Fruit fly (Drosophila melanogaster) whole organism, embryonic: Measurements from ENCODE around the gene Spn38F.

Source experiments
- Awh ChIP-seq: fragments of 200-800 bp; sonication (Bioruptor generic); IDR thresholded peaks from 2 replicates; pipeline ENCODE4, ENCODE4 v1.3.6; 2022; ENCODE audit warnings: missing biosample characterization, missing genetic modification characterization
- Blimp-1 ChIP-seq: fragments of 200-800 bp; sonication (Bioruptor generic); optimal IDR thresholded peaks from 3 replicates; lab custom pipeline; 2018; ENCODE audit warnings: missing biosample characterization, missing genetic modification characterization, mild to moderate bottlenecking, moderate library complexity, missing genetic modification reagents
- CG10209 ChIP-seq: fragments of 200-800 bp; sonication (Bioruptor generic); optimal IDR thresholded peaks from 3 replicates; lab custom pipeline; 2017; ENCODE audit warnings: missing biosample characterization, mild to moderate bottlenecking, missing genetic modification characterization, missing genetic modification reagents
- CG10267 ChIP-seq: fragments of 200-800 bp; sonication (Bioruptor generic); optimal IDR thresholded peaks from 2 replicates; lab custom pipeline; 2018; ENCODE audit warnings: missing biosample characterization, mild to moderate bottlenecking, missing genetic modification characterization, moderate library complexity
- CG10431 ChIP-seq: fragments of 200-800 bp; sonication (Bioruptor generic); optimal IDR thresholded peaks from 3 replicates; lab custom pipeline; 2018; ENCODE audit warnings: missing biosample characterization, mild to moderate bottlenecking, missing genetic modification characterization
- CG12236 ChIP-seq: fragments of 200-800 bp; sonication (Bioruptor generic); optimal IDR thresholded peaks from 2 replicates; lab custom pipeline; 2016; ENCODE audit warnings: missing biosample characterization, missing genetic modification characterization
- CG12391 ChIP-seq: fragments of 200-800 bp; sonication (Bioruptor generic); optimal IDR thresholded peaks from 3 replicates; lab custom pipeline; 2018; ENCODE audit warnings: missing biosample characterization, mild to moderate bottlenecking, missing genetic modification characterization, moderate library complexity
- CG13424 ChIP-seq: fragments of 200-800 bp; sonication (Bioruptor generic); optimal IDR thresholded peaks from 2 replicates; lab custom pipeline; 2019; ENCODE audit warnings: missing biosample characterization, mild to moderate bottlenecking, missing genetic modification characterization, moderate library complexity
- CG13775 ChIP-seq: fragments of 200-800 bp; sonication (Bioruptor generic); optimal IDR thresholded peaks from 3 replicates; lab custom pipeline; 2017; ENCODE audit warnings: missing biosample characterization, mild to moderate bottlenecking, missing genetic modification characterization
- CG15073 ChIP-seq: fragments of 200-800 bp; sonication (Bioruptor generic); optimal IDR thresholded peaks from 2 replicates; lab custom pipeline; 2016; ENCODE audit warnings: missing biosample characterization, missing genetic modification characterization
- CG1603 ChIP-seq: fragments of 200-800 bp; sonication (Bioruptor generic); optimal IDR thresholded peaks from 2 replicates; lab custom pipeline; 2019; ENCODE audit warnings: missing biosample characterization, mild to moderate bottlenecking, missing genetic modification characterization, moderate library complexity
- CG17829 ChIP-seq: fragments of 200-800 bp; optimal IDR thresholded peaks from 2 replicates; lab custom pipeline; 2019; ENCODE audit warnings: missing biosample characterization, mild to moderate bottlenecking, missing genetic modification characterization, moderate library complexity
- CG18599 ChIP-seq: fragments of 200-800 bp; sonication (Bioruptor generic); optimal IDR thresholded peaks from 3 replicates; lab custom pipeline; 2017; ENCODE audit warnings: missing biosample characterization, missing genetic modification characterization, mild to moderate bottlenecking, moderate library complexity, missing genetic modification reagents
- CG2120 ChIP-seq: fragments of 200-800 bp; sonication (Bioruptor generic); optimal IDR thresholded peaks from 3 replicates; lab custom pipeline; 2016; ENCODE audit warnings: missing biosample characterization, missing genetic modification characterization
- CG30403 ChIP-seq: fragments of 200-800 bp; sonication (Bioruptor generic); optimal IDR thresholded peaks from 3 replicates; lab custom pipeline; 2016; ENCODE audit warnings: missing biosample characterization, missing genetic modification characterization
- CG3281 ChIP-seq: fragments of 200-800 bp; sonication (Bioruptor generic); optimal IDR thresholded peaks from 3 replicates; lab custom pipeline; 2017; ENCODE audit warnings: missing biosample characterization, mild to moderate bottlenecking, missing genetic modification characterization
- CG3995 ChIP-seq: fragments of 200-800 bp; sonication (Bioruptor generic); optimal IDR thresholded peaks from 3 replicates; lab custom pipeline; 2016; ENCODE audit warnings: missing biosample characterization, missing genetic modification characterization
- CG4424 ChIP-seq: fragments of 200-800 bp; sonication (Bioruptor generic); optimal IDR thresholded peaks from 3 replicates; lab custom pipeline; 2016; ENCODE audit warnings: missing biosample characterization, missing genetic modification characterization
- CG4820 ChIP-seq: fragments of 200-800 bp; sonication (Bioruptor generic); optimal IDR thresholded peaks from 3 replicates; lab custom pipeline; 2016; ENCODE audit warnings: missing biosample characterization, missing genetic modification characterization
- CG8089 ChIP-seq: fragments of 200-800 bp; sonication (Bioruptor generic); optimal IDR thresholded peaks from 3 replicates; lab custom pipeline; 2016; ENCODE audit warnings: missing biosample characterization, missing genetic modification characterization
- CG8290 ChIP-seq, 3 experiments: fragments of 200-800 bp; sonication (Bioruptor generic); optimal IDR thresholded peaks; 2 replicates each; lab custom pipeline; 2016 to 2019; ENCODE audit warnings: missing biosample characterization in 3 of 3, missing genetic modification characterization in 3 of 3, mild to moderate bottlenecking in 2 of 3, moderate library complexity in 1 of 3
- CrebB ChIP-seq: fragments of 200-800 bp; sonication (Bioruptor generic); optimal IDR thresholded peaks from 3 replicates; lab custom pipeline; 2018; ENCODE audit warnings: missing biosample characterization, mild to moderate bottlenecking, missing genetic modification characterization
- Dbx ChIP-seq: fragments of 200-800 bp; sonication (Bioruptor generic); IDR thresholded peaks from 3 replicates; pipeline ENCODE4 v1.3.6; 2022; ENCODE audit warnings: missing biosample characterization, missing genetic modification characterization
- Gsc ChIP-seq: fragments of 200-800 bp; sonication (Bioruptor generic); IDR thresholded peaks from 2 replicates; pipeline ENCODE4 v1.3.6; 2022; ENCODE audit warnings: missing biosample characterization, missing genetic modification characterization
- HLH54F ChIP-seq: fragments of 200-800 bp; sonication (Bioruptor generic); optimal IDR thresholded peaks from 3 replicates; lab custom pipeline; 2016; ENCODE audit warnings: missing biosample characterization, missing genetic modification characterization
- Hmx ChIP-seq: fragments of 200-800 bp; sonication (Bioruptor generic); optimal IDR thresholded peaks from 2 replicates; lab custom pipeline; 2016; ENCODE audit warnings: missing biosample characterization, missing genetic modification characterization
- Hr3 ChIP-seq: fragments of 200-800 bp; sonication (Bioruptor generic); optimal IDR thresholded peaks from 3 replicates; lab custom pipeline; 2016; ENCODE audit warnings: missing biosample characterization, missing genetic modification characterization
- MBD-R2 ChIP-seq: fragments of 200-800 bp; sonication (Bioruptor generic); IDR thresholded peaks from 2 replicates; pipeline ENCODE4 v1.3.6; 2022; ENCODE audit warnings: missing biosample characterization, missing genetic modification characterization
- MTF-1 ChIP-seq: fragments of 200-800 bp; sonication (Bioruptor generic); optimal IDR thresholded peaks from 2 replicates; lab custom pipeline; 2018; ENCODE audit warnings: missing biosample characterization, mild to moderate bottlenecking, missing genetic modification characterization, borderline replicate concordance
- Meics ChIP-seq: fragments of 200-800 bp; sonication (Bioruptor generic); optimal IDR thresholded peaks from 2 replicates; lab custom pipeline; 2017; ENCODE audit warnings: missing biosample characterization, mild to moderate bottlenecking, missing genetic modification characterization
- NC2α ChIP-seq: fragments of 200-800 bp; sonication (Bioruptor generic); optimal IDR thresholded peaks from 2 replicates; lab custom pipeline; 2016; ENCODE audit warnings: missing biosample characterization, missing genetic modification characterization
- Ptx1 ChIP-seq: fragments of 200-800 bp; sonication (Bioruptor generic); IDR thresholded peaks from 2 replicates; pipeline ENCODE4 v1.3.6; 2022; ENCODE audit warnings: missing biosample characterization, missing genetic modification characterization
- cas ChIP-seq: fragments of 200-800 bp; sonication (Bioruptor generic); IDR thresholded peaks from 2 replicates; pipeline ENCODE4 v1.3.6; 2022; ENCODE audit warnings: missing biosample characterization, missing genetic modification characterization
- chif ChIP-seq, 2 experiments: fragments of 200-800 bp; sonication (Bioruptor generic); optimal IDR thresholded peaks; 3 replicates each; lab custom pipeline; 2016; ENCODE audit warnings: missing biosample characterization in 2 of 2, missing genetic modification characterization in 2 of 2
- corto ChIP-seq: fragments of 200-800 bp; sonication (Bioruptor generic); optimal IDR thresholded peaks from 2 replicates; lab custom pipeline; 2016; ENCODE audit warnings: missing biosample characterization, mild to moderate bottlenecking, missing genetic modification characterization, moderate library complexity
- crc ChIP-seq: fragments of 200-800 bp; sonication (Bioruptor generic); optimal IDR thresholded peaks from 2 replicates; lab custom pipeline; 2016; ENCODE audit warnings: missing biosample characterization, missing genetic modification characterization
- dati ChIP-seq: fragments of 200-800 bp; sonication (Bioruptor generic); IDR thresholded peaks from 2 replicates; pipeline ENCODE4 v1.3.6; 2022; ENCODE audit warnings: missing biosample characterization, missing genetic modification characterization
- gce ChIP-seq: fragments of 200-800 bp; sonication (Bioruptor generic); IDR thresholded peaks from 3 replicates; pipeline ENCODE4 v1.3.6; 2022; ENCODE audit warnings: missing biosample characterization, missing genetic modification characterization
- grn ChIP-seq: fragments of 200-800 bp; sonication (Bioruptor generic); optimal IDR thresholded peaks from 3 replicates; lab custom pipeline; 2017; ENCODE audit warnings: missing biosample characterization, missing genetic modification characterization
- gsb-n ChIP-seq: fragments of 200-800 bp; sonication (Bioruptor generic); optimal IDR thresholded peaks from 3 replicates; lab custom pipeline; 2018; ENCODE audit warnings: missing biosample characterization, mild to moderate bottlenecking, missing genetic modification characterization
- h ChIP-seq: fragments of >200 bp; optimal IDR thresholded peaks from 2 replicates; lab custom pipeline; 2017
- insv ChIP-seq, 2 experiments: fragments of 200-800 bp; sonication (Bioruptor generic); optimal IDR thresholded peaks; 3 replicates each; lab custom pipeline; 2016 to 2018; ENCODE audit warnings: missing biosample characterization in 2 of 2, missing genetic modification characterization in 2 of 2
- kni ChIP-seq: fragments of 200-800 bp; sonication (Bioruptor generic); optimal IDR thresholded peaks from 3 replicates; lab custom pipeline; 2017; ENCODE audit warnings: mild to moderate bottlenecking, missing biosample characterization, missing genetic modification reagents, missing genetic modification characterization
- knrl ChIP-seq: fragments of 200-800 bp; sonication (Bioruptor generic); IDR thresholded peaks from 3 replicates; pipeline ENCODE4 v1.3.6; 2022; ENCODE audit warnings: missing biosample characterization, missing genetic modification characterization; ENCODE audit not compliant: partially characterized antibody
- mam ChIP-seq: fragments of 200-800 bp; sonication (Bioruptor generic); optimal IDR thresholded peaks from 3 replicates; lab custom pipeline; 2016; ENCODE audit warnings: missing biosample characterization, missing genetic modification characterization
- nerfin-1 ChIP-seq: fragments of 200-800 bp; sonication (Bioruptor generic); optimal IDR thresholded peaks from 3 replicates; lab custom pipeline; 2019; ENCODE audit warnings: missing biosample characterization, mild to moderate bottlenecking, missing genetic modification characterization, moderate library complexity
- onecut ChIP-seq: fragments of 200-800 bp; sonication (Bioruptor generic); IDR thresholded peaks from 2 replicates; pipeline ENCODE4 v1.3.6; 2022; ENCODE audit warnings: missing biosample characterization, missing genetic modification characterization
- shn ChIP-seq: fragments of 200-800 bp; sonication (Bioruptor generic); optimal IDR thresholded peaks from 3 replicates; lab custom pipeline; 2016; ENCODE audit warnings: missing biosample characterization, missing genetic modification characterization
- toy ChIP-seq: fragments of 200-800 bp; sonication (Bioruptor generic); IDR thresholded peaks from 2 replicates; pipeline ENCODE4 v1.3.6; 2022; ENCODE audit warnings: missing biosample characterization, missing genetic modification characterization
- zfh1 ChIP-seq: fragments of 200-800 bp; sonication (Bioruptor generic); IDR thresholded peaks from 3 replicates; pipeline ENCODE4 v1.3.6; 2022; ENCODE audit warnings: missing biosample characterization, missing genetic modification characterization

Gene Spn38F

dm6 chr2L:20787271-20787791 is 50.5 kb downstream of the Spn38F start, which contains the start of gene Pomp (continued):
- TF ChIP-seq Ptx1 (GFP tag; lab: Robert Waterston, UW) = peak; percentile 85
- peak; percentile 75 for TF ChIP-seq MTF-1 (GFP tag; lab: Kevin White, UChicago)
- peak; percentile 92 for TF ChIP-seq zfh1 (GFP tag; lab: Robert Waterston, UW)
- no peak for TF ChIP-seq NC2α (GFP tag; lab: Kevin White, UChicago)
- peak; percentile 69 for TF ChIP-seq Gsc (GFP tag; lab: Robert Waterston, UW)
- no peak for TF ChIP-seq Hmx (GFP tag; lab: Kevin White, UChicago)
- TF ChIP-seq corto (GFP tag; lab: Kevin White, UChicago) = peak; percentile 80
- peak; percentile 87 for TF ChIP-seq CG1603 (tag; lab: Kevin White, UChicago)
- peak; percentile 86 for TF ChIP-seq CG30403
- TF ChIP-seq crc (GFP tag; lab: Kevin White, UChicago) = peak; percentile 39
- peak; percentile 87 for TF ChIP-seq CG2120 (GFP tag; lab: Kevin White, UChicago)
- no peak for TF ChIP-seq CG12236 (GFP tag; lab: Kevin White, UChicago)
- peak; percentile 76 for TF ChIP-seq mam
- peak; percentile 79 for TF ChIP-seq Awh (GFP tag; lab: Robert Waterston, UW)
- TF ChIP-seq knrl (GFP tag; lab: Robert Waterston, UW) = peak; percentile 64; the same call in 2 of the 3 replicates
- 0 out of 2 replicates have a peak, but pooled peaks have one; percentile 52 for TF ChIP-seq cas
- TF ChIP-seq kni (GFP tag; lab: Kevin White, UChicago) = no peak
- TF ChIP-seq CG3281 (GFP tag; lab: Kevin White, UChicago) = peak; percentile 83
- peak; percentile 90 for TF ChIP-seq Meics (GFP tag; lab: Kevin White, UChicago)
- peak; percentile 69 for TF ChIP-seq CrebB (tag; lab: Kevin White, UChicago)
- TF ChIP-seq CG4820 (GFP tag; lab: Kevin White, UChicago) = peak; percentile 78
- TF ChIP-seq shn (GFP tag; lab: Kevin White, UChicago) = peak; percentile 20
- TF ChIP-seq CG17829 (tag; lab: Kevin White, UChicago) = peak; percentile 92
- peak; percentile 70 for TF ChIP-seq CG13775
- peak; percentile 63 for TF ChIP-seq CG8290 (GFP tag; optimal IDR thresholded peaks at IDR 0.05; lab: Kevin White, UChicago)
- peak in 1 of 2 experiments; percentile 83 for TF ChIP-seq CG8290 (tag; optimal IDR thresholded peaks at IDR 0.05; lab: Kevin White, UChicago)
- TF ChIP-seq CG3995 (GFP tag; lab: Kevin White, UChicago) = peak; percentile 57
- TF ChIP-seq h (lab: Kevin White, UChicago) = no peak
- TF ChIP-seq onecut (GFP tag; lab: Robert Waterston, UW) = peak; percentile 68
- peak; percentile 81 for TF ChIP-seq MBD-R2
- no peak for TF ChIP-seq CG10431 (GFP tag; lab: Kevin White, UChicago)
- peak; percentile 92 for TF ChIP-seq CG18599 (GFP tag; lab: Kevin White, UChicago)
- peak; percentile 58 for TF ChIP-seq nerfin-1 (tag; lab: Kevin White, UChicago)
- TF ChIP-seq Dbx (GFP tag; lab: Robert Waterston, UW) = peak; percentile 81; the same call in 2 of the 3 replicates
- peak; percentile 88 for TF ChIP-seq CG12391 (tag; lab: Kevin White, UChicago)
- TF ChIP-seq CG13424 (tag; lab: Kevin White, UChicago) = peak; percentile 71
- TF ChIP-seq insv (GFP tag; optimal IDR thresholded peaks at IDR 0.05; lab: Kevin White, UChicago) = peak in 1 of 2 experiments; percentile 58
- TF ChIP-seq dati = peak; percentile 78
- peak; percentile 57; the same call in 1 of the 2 replicates for TF ChIP-seq toy (GFP tag; lab: Robert Waterston, UW)
- peak; percentile 80 for TF ChIP-seq gsb-n
- peak; percentile 23 for TF ChIP-seq CG15073
- TF ChIP-seq CG8089 (GFP tag; lab: Kevin White, UChicago) = peak; percentile 0
- peak; percentile 84 for TF ChIP-seq CG4424 (GFP tag; lab: Kevin White, UChicago)
- peak; percentile 86 for TF ChIP-seq CG10267
- TF ChIP-seq gce = peak; percentile 83
- peak; percentile 30 for TF ChIP-seq grn (GFP tag; lab: Kevin White, UChicago)
- peak; percentile 84 for TF ChIP-seq Blimp-1
- peak; percentile 39 to 61 for TF ChIP-seq chif (GFP tag; optimal IDR thresholded peaks at IDR 0.05; lab: Kevin White, UChicago)
- TF ChIP-seq Hr3 (GFP tag; lab: Kevin White, UChicago) = peak; percentile 99
- TF ChIP-seq HLH54F = peak; percentile 62
- TF ChIP-seq CG10209 = peak; percentile 84
